Worm (Caenorhabditis elegans) whole organism, L4 larva: Measurements from ENCODE around the gene fbxa-75.

ENCODE experiments used
- D1046.2 ChIP-seq: fragments of 200-800 bp; sonication (Bioruptor generic); IDR thresholded peaks from 2 replicates; pipeline ENCODE4 v1.3.6; 2022; ENCODE audit warnings: missing genetic modification characterization, missing compliant biosample characterization
- R02D3.7 ChIP-seq: fragments of 150-350 bp; sonication (generic microtip); optimal IDR thresholded peaks from 3 replicates; lab custom pipeline; 2014; ENCODE audit warnings: missing biosample characterization, missing genetic modification characterization
- Y105C5A.15 ChIP-seq: fragments of 200-800 bp; sonication (Bioruptor generic); IDR thresholded peaks from 2 replicates; pipeline ENCODE4 v1.3.6; 2022; ENCODE audit warnings: missing genetic modification characterization, missing compliant biosample characterization
- Y5F2A.4 ChIP-seq: fragments of 200-800 bp; sonication (Bioruptor generic); optimal IDR thresholded peaks from 2 replicates; lab custom pipeline; 2018; ENCODE audit warnings: mild to moderate bottlenecking, missing genetic modification characterization, missing compliant biosample characterization
- ZK546.5 ChIP-seq, 2 experiments: sonication (generic microtip); optimal IDR thresholded peaks; 2 replicates each; lab custom pipeline; 2017; ENCODE audit warnings: missing biosample characterization in 2 of 2, missing genetic modification characterization in 2 of 2
- aha-1 ChIP-seq: fragments of 150-350 bp; peaks from one replicate; lab custom pipeline; 2014; ENCODE audit warnings: missing biosample characterization, missing genetic modification characterization
- attf-4 ChIP-seq: sonication (generic microtip); optimal IDR thresholded peaks from 3 replicates; lab custom pipeline; 2017; ENCODE audit warnings: missing biosample characterization, missing genetic modification characterization
- ceh-20 ChIP-seq: fragments of 200-800 bp; sonication (Bioruptor generic); IDR thresholded peaks from 2 replicates; pipeline ENCODE4 v1.3.6; 2022; ENCODE audit warnings: missing genetic modification reagents, missing genetic modification characterization, missing compliant biosample characterization
- ceh-28 ChIP-seq: fragments of 150-350 bp; optimal IDR thresholded peaks from 2 replicates; lab custom pipeline; 2014; ENCODE audit warnings: missing biosample characterization, missing genetic modification reagents, missing genetic modification characterization
- ceh-82 ChIP-seq: sonication (generic microtip); optimal IDR thresholded peaks from 2 replicates; lab custom pipeline; 2017; ENCODE audit warnings: missing biosample characterization, missing genetic modification characterization
- daf-12 ChIP-seq: fragments of 150-350 bp; optimal IDR thresholded peaks from 2 replicates; lab custom pipeline; 2014; ENCODE audit warnings: missing biosample characterization, missing genetic modification reagents, missing genetic modification characterization
- daf-16 ChIP-seq, 3 experiments: sonication (generic microtip); optimal IDR thresholded peaks; 2 replicates each; lab custom pipeline; 2016 to 2017; ENCODE audit warnings: missing genetic modification characterization in 3 of 3, missing genetic modification reagents in 3 of 3, mild to moderate bottlenecking in 2 of 3, missing compliant biosample characterization in 2 of 3, missing biosample characterization in 1 of 3, moderate library complexity in 1 of 3
- daf-19 ChIP-seq: fragments of 200-800 bp; sonication (Bioruptor generic); conservative IDR thresholded peaks from 2 replicates; pipeline ENCODE4 v1.3.6; 2022; ENCODE audit warnings: missing genetic modification characterization, missing compliant biosample characterization
- dmd-6 ChIP-seq: fragments of 200-800 bp; sonication (Bioruptor generic); IDR thresholded peaks from 2 replicates; pipeline ENCODE4 v1.3.6; 2022; ENCODE audit warnings: missing genetic modification reagents, missing genetic modification characterization, missing compliant biosample characterization
- dpl-1 ChIP-seq: fragments of 150-350 bp; optimal IDR thresholded peaks from 2 replicates; lab custom pipeline; 2014; ENCODE audit warnings: missing biosample characterization, missing genetic modification reagents, missing genetic modification characterization
- egl-27 ChIP-seq: sonication (generic microtip); optimal IDR thresholded peaks from 3 replicates; lab custom pipeline; 2017; ENCODE audit warnings: missing biosample characterization, missing genetic modification reagents, missing genetic modification characterization
- fkh-10 ChIP-seq: fragments of 150-350 bp; optimal IDR thresholded peaks from 2 replicates; lab custom pipeline; 2014; ENCODE audit warnings: missing biosample characterization, missing genetic modification reagents, missing genetic modification characterization
- gei-8 ChIP-seq: fragments of 200-800 bp; sonication (Bioruptor generic); optimal IDR thresholded peaks from 2 replicates; lab custom pipeline; 2018; ENCODE audit warnings: mild to moderate bottlenecking, missing genetic modification characterization, missing compliant biosample characterization
- hlh-11 ChIP-seq: fragments of 200-800 bp; sonication (Bioruptor generic); optimal IDR thresholded peaks from 2 replicates; lab custom pipeline; 2018; ENCODE audit warnings: mild to moderate bottlenecking, missing genetic modification characterization, missing compliant biosample characterization
- lim-7 ChIP-seq: fragments of 200-800 bp; sonication (Bioruptor generic); IDR thresholded peaks from 2 replicates; pipeline ENCODE4 v1.3.6; 2022; ENCODE audit warnings: missing genetic modification characterization, missing compliant biosample characterization
- lin-15B ChIP-seq: fragments of 150-350 bp; sonication (generic microtip); optimal IDR thresholded peaks from 3 replicates; lab custom pipeline; 2014; ENCODE audit warnings: missing biosample characterization, missing genetic modification characterization
- lin-29 ChIP-seq: fragments of 200-800 bp; sonication (Bioruptor generic); IDR thresholded peaks from 2 replicates; pipeline ENCODE4 v1.3.6; 2022; ENCODE audit warnings: missing genetic modification reagents, missing genetic modification characterization, missing compliant biosample characterization
- lin-39 ChIP-seq: fragments of 150-350 bp; optimal IDR thresholded peaks from 2 replicates; lab custom pipeline; 2014; ENCODE audit warnings: missing biosample characterization, missing genetic modification reagents, missing genetic modification characterization
- lsy-2 ChIP-seq, 2 experiments: fragments of 150-350 bp in 1 of 2; sonication (generic microtip) in 1 of 2; optimal IDR thresholded peaks; 2 replicates each; lab custom pipeline; 2014 to 2017; ENCODE audit warnings: missing biosample characterization in 2 of 2, missing genetic modification characterization in 2 of 2
- mep-1 ChIP-seq: fragments of 150-350 bp; sonication (generic microtip); optimal IDR thresholded peaks from 3 replicates; lab custom pipeline; 2014; ENCODE audit warnings: missing biosample characterization, missing genetic modification characterization
- mes-2 ChIP-seq: sonication (generic microtip); optimal IDR thresholded peaks from 2 replicates; lab custom pipeline; 2016; ENCODE audit warnings: missing genotype, mild to moderate bottlenecking, missing genetic modification characterization, missing compliant biosample characterization; ENCODE audit not compliant: poor library complexity, severe bottlenecking
- nhr-25 ChIP-seq: sonication (generic microtip); optimal IDR thresholded peaks from 2 replicates; lab custom pipeline; 2017; ENCODE audit warnings: missing genetic modification characterization, mild to moderate bottlenecking, missing compliant biosample characterization, antibody characterized with exemption, moderate library complexity, borderline replicate concordance; ENCODE audit not compliant: insufficient read depth
- pqm-1 ChIP-seq: sonication (generic microtip); optimal IDR thresholded peaks from 2 replicates; lab custom pipeline; 2017; ENCODE audit warnings: missing biosample characterization, missing genetic modification characterization
- rbr-2 ChIP-seq: sonication (generic microtip); optimal IDR thresholded peaks from 2 replicates; lab custom pipeline; 2016; ENCODE audit warnings: missing genotype, missing genetic modification characterization, missing compliant biosample characterization
- set-16 ChIP-seq: fragments of 200-800 bp; sonication (Bioruptor generic); IDR thresholded peaks from 2 replicates; pipeline ENCODE4 v1.3.6; 2022; ENCODE audit warnings: missing genetic modification reagents, missing genetic modification characterization, missing compliant biosample characterization
- snpc-4 ChIP-seq: fragments of 150-350 bp; optimal IDR thresholded peaks from 2 replicates; lab custom pipeline; 2014; ENCODE audit warnings: missing biosample characterization, missing genetic modification characterization
- spr-1 ChIP-seq: sonication (generic microtip); optimal IDR thresholded peaks from 2 replicates; lab custom pipeline; 2016; ENCODE audit warnings: mild to moderate bottlenecking, missing genetic modification characterization, missing compliant biosample characterization
- tag-97 ChIP-seq: fragments of 200-800 bp; sonication (Bioruptor generic); IDR thresholded peaks from 2 replicates; pipeline ENCODE4 v1.3.6; 2022; ENCODE audit warnings: missing genetic modification characterization, missing compliant biosample characterization
- unc-62 ChIP-seq, 3 experiments: fragments of 150-350 bp in 1 of 3; sonication (generic microtip); optimal IDR thresholded peaks in 2 of 3; peaks in 1 of 3; 1 replicate in 1 of 3; 2 replicates in 2 of 3; lab custom pipeline; 2014 to 2017; ENCODE audit warnings: missing biosample characterization in 3 of 3, missing genetic modification characterization in 3 of 3, missing genetic modification reagents in 3 of 3, missing genotype in 1 of 3
- zfp-2 ChIP-seq: sonication (generic microtip); optimal IDR thresholded peaks from 2 replicates; lab custom pipeline; 2016; ENCODE audit warnings: mild to moderate bottlenecking, missing genetic modification characterization, missing compliant biosample characterization

Gene fbxa-75

DNA sequence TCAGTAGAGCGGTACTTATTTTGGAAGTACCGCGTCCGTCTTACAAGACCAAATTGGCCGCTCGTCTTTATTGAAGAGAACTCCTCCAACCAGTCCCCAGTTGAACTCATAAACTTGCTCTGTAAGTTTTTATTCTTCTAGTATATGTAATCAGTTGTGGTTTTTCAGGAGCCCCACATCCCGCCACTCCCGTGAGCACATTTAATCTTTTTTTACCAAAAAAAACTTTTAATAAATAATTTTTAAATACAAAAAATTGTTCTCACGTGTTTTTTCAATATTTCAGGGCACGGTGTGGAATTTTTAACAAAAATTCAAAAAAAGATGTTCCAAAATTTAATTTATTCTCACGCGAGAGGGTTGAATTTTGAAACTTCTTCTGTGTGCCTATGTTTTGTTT, 21.0 kb downstream of the fbxa-75 start, which contains the start of gene fbxa-14 (continued):
- no peak for TF ChIP-seq fkh-10 (GFP tag; lab: Kevin White, UChicago)
- no peak for TF ChIP-seq daf-12
- no peak for TF ChIP-seq Y5F2A.4 (GFP tag; lab: Kevin White, UChicago)
- no peak for TF ChIP-seq R02D3.7 (tag; lab: Kevin White, UChicago)

DNA sequence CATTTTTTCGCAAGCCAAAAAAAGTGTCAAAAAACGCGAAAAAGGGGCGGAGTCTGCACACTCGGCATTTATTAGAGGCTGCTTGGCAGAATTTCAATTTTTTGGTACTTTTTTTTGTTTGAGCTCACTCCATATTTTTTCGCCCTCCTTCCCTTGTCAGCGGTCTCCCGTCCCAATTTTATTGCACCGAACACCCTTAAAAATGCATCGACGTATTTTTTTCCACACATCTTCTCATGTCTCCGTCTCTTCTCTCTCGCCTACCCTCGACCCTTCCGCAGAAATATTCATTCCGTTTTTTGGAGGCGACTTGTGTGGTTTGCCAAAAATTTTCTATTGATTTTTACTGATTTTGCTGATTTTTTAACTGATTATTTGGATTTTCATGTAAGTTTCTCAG, 23.0 kb downstream of the fbxa-75 start, which contains the start of gene Y82E9BL.18:
Gene Y82E9BL.18 (plus strand): TSS at position 301 of the 400 bp plus-strand sequence.
- TF ChIP-seq aha-1 (tag; lab: Kevin White, UChicago) (peak; percentile 23), ZK546.5 (tag; optimal IDR thresholded peaks at IDR 0.05; lab: Kevin White, UChicago) (no peak)
- TF ChIP-seq, all 104 proteins: peak for 1

DNA sequence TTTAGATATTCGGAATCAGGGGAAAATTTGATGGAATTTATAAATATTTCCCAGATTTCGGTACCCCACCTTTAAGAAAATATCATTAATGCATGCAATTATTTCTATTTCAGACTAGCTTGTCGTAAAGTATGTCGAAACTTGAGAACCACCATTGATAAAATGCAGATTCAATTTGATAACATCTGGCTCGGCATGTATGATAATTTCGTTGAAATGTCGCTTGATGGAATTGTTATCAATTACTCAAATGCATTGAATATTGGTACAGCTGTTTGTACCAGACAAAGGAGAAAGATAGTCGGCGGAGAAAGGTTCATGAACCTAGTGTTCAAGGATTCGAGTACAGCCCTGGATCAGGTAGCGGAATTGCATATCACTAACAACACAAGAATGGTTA, 28.4 kb downstream of the fbxa-75 start, which contains the start of gene Y82E9BL.19:
Gene Y82E9BL.19 (plus strand): TSS at position 123 of the 400 bp plus-strand sequence.
- no peak for TF ChIP-seq attf-4 (tag; lab: Kevin White, UChicago)
- TF ChIP-seq ceh-28 (tag; lab: Kevin White, UChicago): no peak
- peak in 1 of 2 experiments; percentile 34 for TF ChIP-seq unc-62 (GFP tag; optimal IDR thresholded peaks at IDR 0.05 in 1 of 2; lab: Kevin White, UChicago)
- TF ChIP-seq unc-62 (tag; optimal IDR thresholded peaks at IDR 0.05; lab: Kevin White, UChicago): no peak
- no peak for TF ChIP-seq lim-7 (GFP tag; lab: Robert Waterston, UW)
- no peak for TF ChIP-seq Y105C5A.15 (GFP tag; lab: Robert Waterston, UW)
- no peak for TF ChIP-seq tag-97 (GFP tag; lab: Robert Waterston, UW)
- peak; percentile 27 for TF ChIP-seq aha-1 (tag; lab: Kevin White, UChicago)
- TF ChIP-seq dmd-6: peak; percentile 51
- TF ChIP-seq hlh-11 (tag; lab: Kevin White, UChicago): peak; percentile 60
- TF ChIP-seq pqm-1: peak; percentile 13
- no peak for TF ChIP-seq set-16 (GFP tag; lab: Robert Waterston, UW)
- TF ChIP-seq gei-8 (GFP tag; lab: Kevin White, UChicago): no peak
- no peak for TF ChIP-seq daf-16 (GFP tag; optimal IDR thresholded peaks at IDR 0.05; lab: Kevin White, UChicago)
- TF ChIP-seq daf-16 (tag; optimal IDR thresholded peaks at IDR 0.05; lab: Kevin White, UChicago): peak; percentile 12
- TF ChIP-seq spr-1 (tag; lab: Kevin White, UChicago): no peak
- no peak for TF ChIP-seq nhr-25 (tag; lab: Kevin White, UChicago)
- no peak for TF ChIP-seq mep-1 (tag; lab: Kevin White, UChicago)
- TF ChIP-seq D1046.2: no peak
- no peak for TF ChIP-seq zfp-2 (tag; lab: Kevin White, UChicago)

DNA sequence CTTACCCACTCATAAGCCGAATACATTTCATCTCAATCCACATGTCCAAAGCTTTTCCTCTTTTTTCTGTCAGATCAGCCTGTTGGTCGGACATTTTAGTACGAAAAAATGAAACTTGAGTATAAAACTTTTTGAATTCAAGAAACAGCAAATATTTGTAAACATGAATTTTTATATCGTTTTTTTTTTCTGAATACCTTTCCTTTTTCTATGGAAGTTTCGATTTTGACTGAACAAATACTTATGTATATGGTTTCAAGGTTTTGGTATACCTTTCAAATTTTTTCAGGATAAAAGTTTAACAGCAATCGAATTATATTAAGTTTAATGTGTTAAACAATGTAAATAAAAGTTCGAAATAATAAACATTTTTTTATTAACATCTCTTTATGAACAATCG, 36.7 kb downstream of the fbxa-75 start, which contains the start of gene fbxa-5:
Gene fbxa-5 (minus strand): TSS at position 101 of the 400 bp plus-strand sequence.
- TF ChIP-seq ceh-82 (tag; lab: Kevin White, UChicago) (no peak), lin-15B (tag; lab: Kevin White, UChicago) (no peak), fkh-10 (GFP tag; lab: Kevin White, UChicago) (no peak), daf-19 (GFP tag; lab: Robert Waterston, UW) (no peak), mes-2 (no peak), lin-39 (tag; lab: Kevin White, UChicago) (no peak), ceh-20 (GFP tag; lab: Robert Waterston, UW) (no peak), egl-27 (tag; lab: Kevin White, UChicago) (no peak), snpc-4 (tag; lab: Kevin White, UChicago) (no peak), lsy-2 (tag; optimal IDR thresholded peaks at IDR 0.05; lab: Kevin White, UChicago) (no peak), lin-29 (no peak), rbr-2 (tag; lab: Kevin White, UChicago) (no peak), dpl-1 (GFP tag; lab: Kevin White, UChicago) (no peak)
